Worm (Caenorhabditis elegans): ENCODE results near the gene spp-4.

The spp-4 gene

DNA sequence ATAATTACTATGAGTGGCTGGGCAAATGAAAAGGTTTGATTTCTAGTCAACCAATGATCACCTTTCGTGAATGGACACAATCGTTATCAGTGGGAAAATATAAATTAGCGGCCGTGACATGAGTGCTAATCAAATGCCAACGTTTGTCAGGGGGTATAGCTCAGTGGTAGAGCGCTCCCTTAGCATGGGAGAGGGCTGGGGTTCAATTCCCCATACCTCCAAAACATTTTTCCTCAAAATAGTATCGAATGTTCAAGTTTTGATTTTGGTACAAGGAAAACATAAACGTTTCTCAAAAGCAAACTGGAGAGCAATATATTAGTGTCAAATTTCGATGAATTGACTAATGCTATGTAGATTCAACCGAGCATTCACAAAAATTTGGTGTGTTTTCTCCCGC is 5.0 kb upstream of the spp-4 start (continued):
- TF ChIP-seq ztf-11 (tag; optimal IDR thresholded peaks at IDR 0.05), result no peak
- no peak for TF ChIP-seq ceh-28 (tag; optimal IDR thresholded peaks at IDR 0.05)
- no peak for TF ChIP-seq mdt-29 (GFP tag; IDR thresholded peaks at IDR 0.05)
- TF ChIP-seq nhr-25 (tag; optimal IDR thresholded peaks at IDR 0.05; ENCODE audit: borderline replicate concordance, insufficient read depth), result no peak
- TF ChIP-seq daf-12 (tag; optimal IDR thresholded peaks at IDR 0.05), result no peak
- no peak for TF ChIP-seq lin-39 (tag; optimal IDR thresholded peaks at IDR 0.05)
- no peak for TF ChIP-seq unc-62 (GFP tag; optimal IDR thresholded peaks at IDR 0.05 in 1 of 2)
- no peak for TF ChIP-seq unc-62 (tag; optimal IDR thresholded peaks at IDR 0.05)
- TF ChIP-seq lin-1 (GFP tag; IDR thresholded peaks at IDR 0.05), result peak; percentile 81
- TF ChIP-seq mep-1 (tag; optimal IDR thresholded peaks at IDR 0.05), result peak; percentile 54
- peak; percentile 87; the same call in 1 of the 2 replicates for TF ChIP-seq pha-4 (GFP tag; IDR thresholded peaks at IDR 0.05)
- TF ChIP-seq pha-4 (tag; optimal IDR thresholded peaks at IDR 0.05), result no peak
- TF ChIP-seq nhr-10 (tag; optimal IDR thresholded peaks at IDR 0.05), result no peak
- TF ChIP-seq skn-1 (tag; optimal IDR thresholded peaks at IDR 0.05), result no peak
- TF ChIP-seq hlh-11 (tag; optimal IDR thresholded peaks at IDR 0.05), result peak; percentile 50
- peak; percentile 64; the same call in 1 of the 2 replicates for TF ChIP-seq D1046.2 (GFP tag; IDR thresholded peaks at IDR 0.05)
- TF ChIP-seq F10B5.3 (tag; optimal IDR thresholded peaks at IDR 0.05), result peak; percentile 3
- peak; percentile 47; the same call in 1 of the 2 replicates for TF ChIP-seq madf-9 (GFP tag; conservative IDR thresholded peaks at IDR 0.05)
- TF ChIP-seq F44E2.7 (GFP tag; IDR thresholded peaks at IDR 0.05), result no peak
- TF ChIP-seq lir-3 (tag; optimal IDR thresholded peaks at IDR 0.05), result peak; percentile 57
- no peak for TF ChIP-seq jun-1 (tag; optimal IDR thresholded peaks at IDR 0.05)
- no peak for TF ChIP-seq lin-15B (tag; optimal IDR thresholded peaks at IDR 0.05)
- no peak for TF ChIP-seq mdl-1 (tag; optimal IDR thresholded peaks at IDR 0.05)
- TF ChIP-seq ama-1 (optimal IDR thresholded peaks at IDR 0.05), result no peak
- no peak for TF ChIP-seq ZK546.5 (tag; optimal IDR thresholded peaks at IDR 0.05)
- no peak for TF ChIP-seq zfp-3 (GFP tag; conservative IDR thresholded peaks at IDR 0.05)
- peak; percentile 59 for TF ChIP-seq vab-7 (GFP tag; IDR thresholded peaks at IDR 0.05)
- peak; percentile 82; the same call in 1 of the 2 replicates for TF ChIP-seq Y105C5A.15 (GFP tag; IDR thresholded peaks at IDR 0.05)
- TF ChIP-seq F49E8.2 (tag; optimal IDR thresholded peaks at IDR 0.05; ENCODE audit: borderline replicate concordance), result peak; percentile 47
- no peak for TF ChIP-seq unc-130 (GFP tag; optimal IDR thresholded peaks at IDR 0.05)
- TF ChIP-seq lin-29 (GFP tag; IDR thresholded peaks at IDR 0.05), result no peak
- no peak for TF ChIP-seq nhr-237 (tag; optimal IDR thresholded peaks at IDR 0.05)
- no peak for TF ChIP-seq fkh-10 (GFP tag; optimal IDR thresholded peaks at IDR 0.05)
- peak; percentile 22 for TF ChIP-seq lin-13 (GFP tag; optimal IDR thresholded peaks at IDR 0.05)
- no peak for TF ChIP-seq dpl-1 (GFP tag; optimal IDR thresholded peaks at IDR 0.05)

ce11 chrX:7322323-7322722 is 3.8 kb upstream of the spp-4 start, which contains the start of gene T08A9.13:
Gene T08A9.13, minus strand, starts transcription at chrX:7322423.
- TF ChIP-seq lin-38 (GFP tag; IDR thresholded peaks at IDR 0.05), result no peak
- no peak for TF ChIP-seq cey-2 (tag; optimal IDR thresholded peaks at IDR 0.05; ENCODE audit: borderline replicate concordance, insufficient read depth)
- TF ChIP-seq ceh-28 (tag; optimal IDR thresholded peaks at IDR 0.05), result no peak
- TF ChIP-seq ZK546.5 (tag; optimal IDR thresholded peaks at IDR 0.05), result no peak
- TF ChIP-seq hlh-11 (tag; optimal IDR thresholded peaks at IDR 0.05), result no peak
- no peak for TF ChIP-seq mes-2 (tag; optimal IDR thresholded peaks at IDR 0.05; ENCODE audit: poor library complexity, severe bottlenecking)
- TF ChIP-seq egl-27 (tag; optimal IDR thresholded peaks at IDR 0.05), result no peak
- TF ChIP-seq hmg-1.1 (GFP tag; IDR thresholded peaks at IDR 0.05), result no peak
- TF ChIP-seq fkh-10 (GFP tag; optimal IDR thresholded peaks at IDR 0.05), result no peak
- no peak for TF ChIP-seq saeg-2 (GFP tag; IDR thresholded peaks at IDR 0.05)
- no peak for TF ChIP-seq lim-7 (GFP tag; IDR thresholded peaks at IDR 0.05)
- no peak for TF ChIP-seq mdt-29 (GFP tag; IDR thresholded peaks at IDR 0.05)
- no peak for TF ChIP-seq gei-8 (GFP tag; optimal IDR thresholded peaks at IDR 0.05)
- TF ChIP-seq Y75B8A.6 (GFP tag; IDR thresholded peaks at IDR 0.05), result no peak

Data from whole organism, L4 larva.